Fruit fly (Drosophila melanogaster) whole organism, adult: ENCODE data around the gene CG12535.

ENCODE experiments used
- CG11617 ChIP-seq: fragments of 200-800 bp; sonication (Bioruptor generic); optimal IDR thresholded peaks from 2 replicates; lab custom pipeline; 2017; ENCODE audit warnings: mild to moderate bottlenecking, missing biosample characterization, missing genetic modification reagents, missing genetic modification characterization
- CG1620 ChIP-seq: fragments of 200-800 bp; sonication (Bioruptor generic); optimal IDR thresholded peaks from 2 replicates; lab custom pipeline; 2016; ENCODE audit warnings: missing biosample characterization, missing genetic modification characterization
- CG7045 ChIP-seq: fragments of 200-800 bp; sonication (Bioruptor generic); optimal IDR thresholded peaks from 2 replicates; lab custom pipeline; 2017; ENCODE audit warnings: missing biosample characterization, mild to moderate bottlenecking, missing genetic modification characterization
- Clk ChIP-seq: fragments of 200-800 bp; sonication (Bioruptor generic); optimal IDR thresholded peaks from 2 replicates; lab custom pipeline; 2017; ENCODE audit warnings: missing biosample characterization, missing genetic modification characterization
- Hr96 ChIP-seq: fragments of 200-800 bp; sonication (Bioruptor generic); optimal IDR thresholded peaks from 2 replicates; lab custom pipeline; 2016; ENCODE audit warnings: missing biosample characterization, missing genetic modification characterization
- cnc ChIP-seq, 2 experiments: fragments of >200 bp; optimal IDR thresholded peaks; 2 replicates each; lab custom pipeline; 2017
- ovo ChIP-seq: fragments of 200-800 bp; sonication (Bioruptor generic); optimal IDR thresholded peaks from 2 replicates; lab custom pipeline; 2016; ENCODE audit warnings: missing biosample characterization, missing genetic modification characterization

dm6 chrX:3431641-3432040 lies 17.1 kb downstream of the CG12535 start:
- TF ChIP-seq Clk = no peak
- TF ChIP-seq CG1620 (GFP tag; lab: Kevin White, UChicago) = no peak
- no peak for TF ChIP-seq Hr96
- no peak for TF ChIP-seq CG11617
- no peak for TF ChIP-seq cnc (optimal IDR thresholded peaks at IDR 0.05; lab: Kevin White, UChicago)
- TF ChIP-seq ovo (GFP tag; lab: Kevin White, UChicago) = no peak
- TF ChIP-seq CG7045 = no peak
